Worm (Caenorhabditis elegans) whole organism, late embryonic: ENCODE data around the gene sec-61.A.

Source experiments
- C08G9.2 ChIP-seq: sonication (generic microtip); optimal IDR thresholded peaks from 2 replicates; lab custom pipeline; 2016; ENCODE audit warnings: mild to moderate bottlenecking, missing genetic modification characterization, moderate library complexity, missing compliant biosample characterization
- F13H6.1 ChIP-seq: sonication (generic microtip); optimal IDR thresholded peaks from 2 replicates; lab custom pipeline; 2016; ENCODE audit warnings: missing genetic modification characterization, missing compliant biosample characterization
- K02D7.2 ChIP-seq: sonication (generic microtip); optimal IDR thresholded peaks from 2 replicates; lab custom pipeline; 2017; ENCODE audit warnings: mild to moderate bottlenecking, missing genetic modification characterization, missing compliant biosample characterization
- K09A11.1 ChIP-seq: sonication (generic microtip); optimal IDR thresholded peaks from 2 replicates; lab custom pipeline; 2017; ENCODE audit warnings: antibody characterized with exemption, mild to moderate bottlenecking, missing genetic modification characterization, missing compliant biosample characterization; ENCODE audit not compliant: insufficient read depth
- T23F11.4 ChIP-seq: fragments of 200-800 bp; sonication (Bioruptor generic); optimal IDR thresholded peaks from 2 replicates; lab custom pipeline; 2018; ENCODE audit warnings: mild to moderate bottlenecking, missing genetic modification characterization, missing compliant biosample characterization
- ama-1 ChIP-seq: fragments of 150-350 bp; optimal IDR thresholded peaks from 2 replicates; lab custom pipeline; 2014
- ceh-14 ChIP-seq: sonication (generic microtip); optimal IDR thresholded peaks from 2 replicates; lab custom pipeline; 2016; ENCODE audit warnings: missing genotype, missing genetic modification characterization, missing compliant biosample characterization
- ceh-19 ChIP-seq: fragments of 200-800 bp; sonication (Bioruptor generic); optimal IDR thresholded peaks from 2 replicates; lab custom pipeline; 2018; ENCODE audit warnings: mild to moderate bottlenecking, missing genetic modification characterization, missing compliant biosample characterization
- ceh-24 ChIP-seq: sonication (generic microtip); optimal IDR thresholded peaks from 2 replicates; lab custom pipeline; 2016; ENCODE audit warnings: mild to moderate bottlenecking, missing genetic modification characterization, missing compliant biosample characterization
- ceh-31 ChIP-seq: sonication (generic microtip); optimal IDR thresholded peaks from 2 replicates; lab custom pipeline; 2016; ENCODE audit warnings: missing genetic modification characterization, missing compliant biosample characterization
- ceh-45 ChIP-seq: fragments of 200-800 bp; sonication (Bioruptor generic); IDR thresholded peaks from 2 replicates; pipeline ENCODE4 v1.3.6; 2022; ENCODE audit warnings: missing genetic modification reagents, missing genetic modification characterization, missing compliant biosample characterization
- ceh-48 ChIP-seq: sonication (generic microtip); optimal IDR thresholded peaks from 2 replicates; lab custom pipeline; 2016; ENCODE audit warnings: missing genetic modification characterization, inconsistent platforms, missing compliant biosample characterization
- ceh-6 ChIP-seq: fragments of 200-800 bp; sonication (Bioruptor generic); optimal IDR thresholded peaks from 2 replicates; lab custom pipeline; 2018; ENCODE audit warnings: mild to moderate bottlenecking, missing genetic modification characterization, missing compliant biosample characterization
- dve-1 ChIP-seq: sonication (generic microtip); optimal IDR thresholded peaks from 2 replicates; lab custom pipeline; 2017; ENCODE audit warnings: antibody characterized with exemption, mild to moderate bottlenecking, missing genetic modification characterization, missing compliant biosample characterization
- elt-4 ChIP-seq: sonication (generic microtip); optimal IDR thresholded peaks from 2 replicates; lab custom pipeline; 2016; ENCODE audit warnings: missing genetic modification characterization, missing compliant biosample characterization
- ets-4 ChIP-seq: sonication (generic microtip); optimal IDR thresholded peaks from 2 replicates; lab custom pipeline; 2016; ENCODE audit warnings: missing genetic modification characterization, missing compliant biosample characterization
- eyg-1 ChIP-seq: sonication (generic microtip); optimal IDR thresholded peaks from 2 replicates; lab custom pipeline; 2016; ENCODE audit warnings: missing genotype, missing genetic modification characterization, missing compliant biosample characterization
- fax-1 ChIP-seq: sonication (generic microtip); optimal IDR thresholded peaks from 2 replicates; lab custom pipeline; 2016; ENCODE audit warnings: missing genotype, missing genetic modification characterization, missing compliant biosample characterization
- fkh-10 ChIP-seq: fragments of 150-350 bp; optimal IDR thresholded peaks from 2 replicates; lab custom pipeline; 2014; ENCODE audit warnings: missing biosample characterization, missing genetic modification reagents, missing genetic modification characterization
- gmeb-2 ChIP-seq: sonication (generic microtip); optimal IDR thresholded peaks from 2 replicates; lab custom pipeline; 2016; ENCODE audit warnings: missing genetic modification characterization, inconsistent platforms, missing compliant biosample characterization
- hlh-15 ChIP-seq: sonication (generic microtip); optimal IDR thresholded peaks from 2 replicates; lab custom pipeline; 2016; ENCODE audit warnings: missing genetic modification characterization, missing compliant biosample characterization
- hlh-30 ChIP-seq: sonication (generic microtip); optimal IDR thresholded peaks from 2 replicates; lab custom pipeline; 2017; ENCODE audit warnings: antibody characterized with exemption, missing genetic modification characterization, missing compliant biosample characterization; ENCODE audit not compliant: insufficient read depth
- hlh-6 ChIP-seq: sonication (generic microtip); optimal IDR thresholded peaks from 2 replicates; lab custom pipeline; 2016; ENCODE audit warnings: missing genotype, missing genetic modification characterization, missing compliant biosample characterization
- hlh-8 ChIP-seq: sonication (generic microtip); optimal IDR thresholded peaks from 2 replicates; lab custom pipeline; 2016; ENCODE audit warnings: missing genotype, missing genetic modification characterization, missing compliant biosample characterization
- lim-6 ChIP-seq: sonication (generic microtip); optimal IDR thresholded peaks from 2 replicates; lab custom pipeline; 2016; ENCODE audit warnings: missing genetic modification characterization, missing compliant biosample characterization
- madf-2 ChIP-seq: sonication (generic microtip); optimal IDR thresholded peaks from 2 replicates; lab custom pipeline; 2017; ENCODE audit warnings: missing genetic modification characterization, missing compliant biosample characterization
- mec-3 ChIP-seq: sonication (generic microtip); optimal IDR thresholded peaks from 2 replicates; lab custom pipeline; 2016; ENCODE audit warnings: borderline replicate concordance, missing genetic modification characterization, missing compliant biosample characterization
- nfya-1 ChIP-seq: sonication (generic microtip); optimal IDR thresholded peaks from 2 replicates; lab custom pipeline; 2017; ENCODE audit warnings: missing genetic modification characterization, mild to moderate bottlenecking, missing compliant biosample characterization, antibody characterized with exemption, moderate library complexity
- nhr-11 ChIP-seq: fragments of 150-350 bp; optimal IDR thresholded peaks from 2 replicates; lab custom pipeline; 2014; ENCODE audit warnings: missing biosample characterization, missing genetic modification characterization
- nhr-232 ChIP-seq: sonication (generic microtip); optimal IDR thresholded peaks from 2 replicates; lab custom pipeline; 2016; ENCODE audit warnings: missing genetic modification characterization, missing compliant biosample characterization
- npax-4 ChIP-seq: sonication (generic microtip); optimal IDR thresholded peaks from 2 replicates; lab custom pipeline; 2016; ENCODE audit warnings: missing genetic modification characterization, missing compliant biosample characterization
- odd-2 ChIP-seq: sonication (generic microtip); optimal IDR thresholded peaks from 2 replicates; lab custom pipeline; 2017; ENCODE audit warnings: antibody characterized with exemption, mild to moderate bottlenecking, missing genetic modification characterization, missing compliant biosample characterization
- pag-3 ChIP-seq: sonication (generic microtip); optimal IDR thresholded peaks from 2 replicates; lab custom pipeline; 2016; ENCODE audit warnings: missing compliant biosample characterization, missing genetic modification characterization, borderline replicate concordance
- pax-1 ChIP-seq: fragments of 150-350 bp; optimal IDR thresholded peaks from 2 replicates; lab custom pipeline; 2014; ENCODE audit warnings: missing biosample characterization, missing genetic modification characterization
- pha-2 ChIP-seq: sonication (generic microtip); optimal IDR thresholded peaks from 2 replicates; lab custom pipeline; 2017; ENCODE audit warnings: mild to moderate bottlenecking, missing genetic modification characterization, missing compliant biosample characterization
- pqm-1 ChIP-seq: sonication (generic microtip); optimal IDR thresholded peaks from 2 replicates; lab custom pipeline; 2016; ENCODE audit warnings: missing genetic modification characterization, missing compliant biosample characterization
- pros-1 ChIP-seq: fragments of 150-350 bp; optimal IDR thresholded peaks from 2 replicates; lab custom pipeline; 2014; ENCODE audit warnings: missing biosample characterization, missing genetic modification reagents, missing genetic modification characterization
- ref-2 ChIP-seq: sonication (generic microtip); optimal IDR thresholded peaks from 2 replicates; lab custom pipeline; 2016; ENCODE audit warnings: missing genetic modification characterization, missing compliant biosample characterization
- rnt-1 ChIP-seq: sonication (generic microtip); optimal IDR thresholded peaks from 2 replicates; lab custom pipeline; 2016; ENCODE audit warnings: missing genetic modification characterization, missing compliant biosample characterization
- sdc-2 ChIP-seq: sonication (generic microtip); optimal IDR thresholded peaks from 2 replicates; lab custom pipeline; 2016; ENCODE audit warnings: missing genotype, missing genetic modification characterization, missing compliant biosample characterization
- sox-2 ChIP-seq: fragments of 200-800 bp; sonication (Bioruptor generic); IDR thresholded peaks from 2 replicates; pipeline ENCODE4 v1.3.6; 2022; ENCODE audit warnings: missing genetic modification reagents, missing genetic modification characterization, missing compliant biosample characterization
- sox-4 ChIP-seq: sonication (generic microtip); optimal IDR thresholded peaks from 2 replicates; lab custom pipeline; 2017; ENCODE audit warnings: mild to moderate bottlenecking, missing genetic modification characterization, inconsistent platforms, missing compliant biosample characterization
- tbx-2 ChIP-seq: sonication (generic microtip); optimal IDR thresholded peaks from 2 replicates; lab custom pipeline; 2016; ENCODE audit warnings: missing genetic modification characterization, missing compliant biosample characterization
- ttx-3 ChIP-seq: sonication (generic microtip); optimal IDR thresholded peaks from 2 replicates; lab custom pipeline; 2016; ENCODE audit warnings: missing genetic modification reagents, missing genetic modification characterization, missing compliant biosample characterization
- unc-3 ChIP-seq, 2 experiments: fragments of 200-800 bp in 1 of 2; sonication (Bioruptor generic) in 1 of 2; sonication (generic microtip) in 1 of 2; conservative IDR thresholded peaks in 1 of 2; optimal IDR thresholded peaks in 1 of 2; 2 replicates each; pipeline versions ENCODE4 v1.3.6 to Lab custom; 2016 to 2022; ENCODE audit warnings: missing compliant biosample characterization in 2 of 2, missing genetic modification characterization in 2 of 2, missing genetic modification reagents in 1 of 2
- unc-42 ChIP-seq: sonication (generic microtip); optimal IDR thresholded peaks from 2 replicates; lab custom pipeline; 2016; ENCODE audit warnings: missing genotype, missing genetic modification characterization, missing compliant biosample characterization
- ztf-16 ChIP-seq: sonication (generic microtip); optimal IDR thresholded peaks from 2 replicates; lab custom pipeline; 2017; ENCODE audit warnings: missing genetic modification characterization, missing compliant biosample characterization

Gene sec-61.A

DNA sequence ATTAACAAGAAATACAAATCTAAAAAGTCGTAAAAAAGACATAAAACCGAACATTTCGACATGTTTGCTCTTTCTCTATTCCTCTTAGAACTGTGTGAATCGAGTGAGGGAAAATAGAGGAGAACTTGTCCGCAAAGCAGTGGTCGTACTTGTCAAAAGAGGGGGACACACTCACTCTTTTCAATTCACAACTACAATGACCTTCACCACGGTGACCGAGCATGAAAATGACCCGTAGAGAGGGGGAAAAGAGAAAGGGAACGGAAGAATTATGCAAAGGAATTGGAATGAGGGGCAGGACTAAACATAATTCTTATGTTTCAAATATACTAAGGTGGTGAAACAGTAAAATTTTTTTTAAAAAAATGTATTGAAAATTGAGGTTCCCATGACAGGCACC is 8.5 kb upstream of the sec-61.A start:
- TF ChIP-seq pax-1 (tag; lab: Kevin White, UChicago) = peak; percentile 70
- peak; percentile 21 for TF ChIP-seq ceh-31
- peak; percentile 13 for TF ChIP-seq nfya-1 (tag; lab: Kevin White, UChicago)
- TF ChIP-seq sox-4 (tag; lab: Kevin White, UChicago) = no peak

DNA sequence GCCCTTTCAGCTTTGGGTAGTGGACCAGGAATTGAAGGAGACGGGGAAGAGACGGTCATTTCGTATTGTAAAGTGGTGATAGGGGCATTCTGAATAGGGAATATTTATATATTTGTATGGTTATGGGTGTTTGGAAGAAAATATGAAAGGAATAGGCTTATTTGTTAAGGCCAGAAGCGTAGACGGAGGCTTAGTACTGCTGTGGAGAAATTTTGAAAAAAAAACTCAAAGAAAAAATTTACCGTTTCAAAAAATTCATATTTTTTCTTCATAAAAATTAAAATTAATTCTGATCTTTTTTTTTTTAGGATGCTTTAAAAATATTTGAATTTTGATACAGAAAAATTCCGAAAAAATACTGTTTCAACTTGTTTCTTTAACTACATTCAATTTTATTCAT is 4.0 kb upstream of the sec-61.A start, which contains the start of gene hhat-2:
hhat-2 (minus strand) TSS at position 101 of the 400 bp plus-strand sequence.
- no peak for TF ChIP-seq ceh-24 (tag; lab: Kevin White, UChicago)
- TF ChIP-seq F13H6.1 (tag; lab: Kevin White, UChicago) = no peak
- no peak for TF ChIP-seq T23F11.4 (GFP tag; lab: Kevin White, UChicago)
- no peak for TF ChIP-seq K02D7.2 (tag; lab: Kevin White, UChicago)
- no peak for TF ChIP-seq mec-3 (tag; lab: Kevin White, UChicago)
- no peak for TF ChIP-seq nhr-232
- no peak for TF ChIP-seq gmeb-2 (tag; lab: Kevin White, UChicago)
- TF ChIP-seq elt-4 (tag; lab: Kevin White, UChicago) = no peak
- TF ChIP-seq hlh-6 = no peak
- no peak for TF ChIP-seq sox-2 (GFP tag; lab: Robert Waterston, UW)
- TF ChIP-seq ets-4 (tag; lab: Kevin White, UChicago) = no peak
- no peak for TF ChIP-seq ceh-14 (tag; lab: Kevin White, UChicago)
- TF ChIP-seq rnt-1 = no peak
- no peak for TF ChIP-seq eyg-1 (tag; lab: Kevin White, UChicago)
- TF ChIP-seq hlh-30 (tag; lab: Kevin White, UChicago) = no peak
- TF ChIP-seq ttx-3 (tag; lab: Kevin White, UChicago) = no peak
- no peak for TF ChIP-seq pag-3
- TF ChIP-seq pros-1 (tag; lab: Kevin White, UChicago) = no peak

DNA sequence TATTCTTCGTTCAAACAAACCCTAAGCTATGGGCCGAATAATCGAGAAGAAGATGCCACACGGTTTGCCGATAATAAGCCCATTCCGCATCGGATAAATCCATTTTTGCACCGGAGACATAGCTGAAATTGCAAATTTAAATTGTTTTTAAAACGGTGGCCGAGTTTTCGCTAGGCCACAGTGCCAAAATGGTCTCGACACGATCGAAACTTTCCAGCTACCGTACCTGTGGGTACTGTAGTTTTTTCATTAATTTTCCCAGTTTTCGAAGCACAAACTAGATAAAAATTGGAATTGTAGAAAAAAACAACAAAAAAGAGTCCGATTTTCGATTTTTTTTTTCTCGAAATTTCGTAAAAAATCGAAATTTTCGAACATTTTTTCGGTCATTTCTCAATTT is 3.2 kb upstream of the sec-61.A start:
- TF ChIP-seq unc-3 (GFP tag; conservative IDR thresholded peaks at IDR 0.05; lab: Robert Waterston, UW) = no peak
- no peak for TF ChIP-seq unc-3 (tag; optimal IDR thresholded peaks at IDR 0.05; lab: Kevin White, UChicago)
- no peak for TF ChIP-seq ets-4 (tag; lab: Kevin White, UChicago)
- no peak for TF ChIP-seq hlh-15 (tag; lab: Kevin White, UChicago)
- no peak for TF ChIP-seq ceh-48
- no peak for TF ChIP-seq ttx-3 (tag; lab: Kevin White, UChicago)
- TF ChIP-seq hlh-6 = no peak
- TF ChIP-seq madf-2 = no peak
- no peak for TF ChIP-seq npax-4 (tag; lab: Kevin White, UChicago)
- no peak for TF ChIP-seq ceh-14 (tag; lab: Kevin White, UChicago)
- TF ChIP-seq ceh-19 = no peak
- no peak for TF ChIP-seq unc-42 (tag; lab: Kevin White, UChicago)
- TF ChIP-seq ceh-45 = no peak
- no peak for TF ChIP-seq ceh-24 (tag; lab: Kevin White, UChicago)
- no peak for TF ChIP-seq ceh-6 (GFP tag; lab: Kevin White, UChicago)
- no peak for TF ChIP-seq dve-1 (tag; lab: Kevin White, UChicago)
- no peak for TF ChIP-seq ama-1 (lab: Kevin White, UChicago)
- TF ChIP-seq pax-1 (tag; lab: Kevin White, UChicago) = no peak
- no peak for TF ChIP-seq C08G9.2 (tag; lab: Kevin White, UChicago)
- TF ChIP-seq pha-2 = no peak
- no peak for TF ChIP-seq odd-2 (tag; lab: Kevin White, UChicago)

DNA sequence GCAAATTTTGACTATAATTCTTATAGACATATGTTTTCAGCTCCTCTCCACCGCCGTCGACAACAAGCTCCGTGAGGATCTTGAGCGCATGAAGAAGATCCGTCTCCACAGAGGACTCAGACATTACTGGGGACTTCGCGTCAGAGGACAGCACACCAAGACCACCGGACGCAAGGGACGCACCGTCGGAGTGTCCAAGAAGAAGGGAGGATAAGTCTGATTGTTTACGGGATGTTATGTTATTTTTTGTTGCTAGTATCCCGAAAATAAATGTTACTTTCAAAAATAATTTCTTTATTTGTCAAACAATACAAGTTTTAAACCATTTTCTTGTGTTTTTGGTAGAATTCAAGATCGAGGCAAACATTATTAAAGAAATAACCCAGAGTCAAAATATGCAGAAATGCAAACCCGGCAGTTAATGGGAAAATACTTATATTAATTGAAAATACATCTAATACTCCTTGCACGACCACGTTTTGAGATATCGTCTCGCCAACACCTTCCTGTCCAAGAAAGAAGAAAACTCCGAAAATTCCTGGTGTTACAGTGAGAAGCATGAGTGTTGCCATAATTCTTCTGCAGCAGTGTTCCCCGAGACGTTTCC is 1.2 kb upstream of the sec-61.A start:
- TF ChIP-seq sox-2 (GFP tag; lab: Robert Waterston, UW) (no peak), ref-2 (no peak), eyg-1 (tag; lab: Kevin White, UChicago) (no peak), pqm-1 (tag; lab: Kevin White, UChicago) (no peak), T23F11.4 (GFP tag; lab: Kevin White, UChicago) (no peak), fkh-10 (GFP tag; lab: Kevin White, UChicago) (no peak), tbx-2 (tag; lab: Kevin White, UChicago) (no peak), sdc-2 (tag; lab: Kevin White, UChicago) (no peak), hlh-15 (tag; lab: Kevin White, UChicago) (no peak), elt-4 (tag; lab: Kevin White, UChicago) (no peak), fax-1 (tag; lab: Kevin White, UChicago) (no peak), ztf-16 (tag; lab: Kevin White, UChicago) (no peak), K09A11.1 (tag; lab: Kevin White, UChicago) (no peak), hlh-8 (tag; lab: Kevin White, UChicago) (no peak), nhr-232 (no peak), nhr-11 (tag; lab: Kevin White, UChicago) (no peak), ceh-45 (no peak), lim-6 (tag; lab: Kevin White, UChicago) (no peak)
